Worm (Caenorhabditis elegans): ENCODE data around the gene C10A4.7.

DNA sequence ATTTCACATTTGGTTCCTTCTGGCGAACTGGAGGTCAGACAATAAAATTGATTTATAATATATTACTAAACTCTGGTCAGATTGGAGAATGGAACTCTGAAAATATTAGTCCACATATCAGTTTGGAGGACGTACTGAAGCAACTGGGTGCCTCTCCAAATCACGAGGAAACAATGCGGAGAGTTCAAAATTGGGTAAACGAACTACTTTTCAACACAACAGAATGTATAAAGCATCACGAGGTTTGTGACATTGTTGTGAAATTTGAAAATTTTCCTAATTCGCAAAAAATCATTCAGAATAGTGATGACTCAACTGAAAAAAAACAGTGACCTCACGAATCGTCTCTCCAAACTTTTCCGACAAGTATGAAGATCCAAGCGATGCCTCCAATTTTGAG, 22.2 kb downstream of the C10A4.7 start, which contains the start of gene gad-2:
- no peak for TF ChIP-seq mab-5 (tag; optimal IDR thresholded peaks at IDR 0.05)
- TF ChIP-seq lin-32 (GFP tag; optimal IDR thresholded peaks at IDR 0.05), result no peak

Measured in whole organism, mixed stage, embryonic.